Worm (Caenorhabditis elegans) whole organism, young adult: ENCODE measurements around the gene ddn-3.

Source experiments
- B0261.1 ChIP-seq: sonication (generic microtip); optimal IDR thresholded peaks from 2 replicates; lab custom pipeline; 2016; ENCODE audit warnings: mild to moderate bottlenecking, missing genetic modification characterization, moderate library complexity, missing compliant biosample characterization
- C17E4.6 ChIP-seq: fragments of 200-800 bp; sonication (Bioruptor generic); IDR thresholded peaks from 2 replicates; pipeline ENCODE4 v1.3.6; 2022; ENCODE audit warnings: missing genetic modification reagents, missing genetic modification characterization, missing compliant biosample characterization
- F22D6.2 ChIP-seq: sonication (generic microtip); optimal IDR thresholded peaks from 2 replicates; lab custom pipeline; 2016; ENCODE audit warnings: mild to moderate bottlenecking, missing genetic modification characterization, missing compliant biosample characterization
- F37B4.10 ChIP-seq: fragments of 200-800 bp; sonication (Bioruptor generic); IDR thresholded peaks from 2 replicates; pipeline ENCODE4 v1.3.6; 2022; ENCODE audit warnings: missing genetic modification characterization, missing compliant biosample characterization
- F49E8.2 ChIP-seq: sonication (generic microtip); optimal IDR thresholded peaks from 3 replicates; lab custom pipeline; 2017; ENCODE audit warnings: missing genetic modification characterization, mild to moderate bottlenecking, missing compliant biosample characterization, antibody characterized with exemption, moderate library complexity; ENCODE audit not compliant: insufficient read depth
- F52B5.7 ChIP-seq: sonication (generic microtip); optimal IDR thresholded peaks from 2 replicates; lab custom pipeline; 2016; ENCODE audit warnings: mild to moderate bottlenecking, missing genetic modification characterization, missing compliant biosample characterization
- Y53G8AR.9 ChIP-seq: fragments of 200-800 bp; sonication (Bioruptor generic); conservative IDR thresholded peaks from 2 replicates; pipeline ENCODE4 v1.3.6; 2022; ENCODE audit warnings: missing genetic modification reagents, missing genetic modification characterization, missing compliant biosample characterization
- Y56A3A.18 ChIP-seq: fragments of 200-800 bp; sonication (Bioruptor generic); IDR thresholded peaks from 2 replicates; pipeline ENCODE4 v1.3.6; 2022; ENCODE audit warnings: missing genetic modification reagents, missing genetic modification characterization, missing compliant biosample characterization
- Y95B8A.8 ChIP-seq: fragments of 200-800 bp; sonication (Bioruptor generic); IDR thresholded peaks from 2 replicates; pipeline ENCODE4 v1.3.6; 2022; ENCODE audit warnings: missing genetic modification reagents, missing genetic modification characterization, missing compliant biosample characterization
- akir-1 ChIP-seq: fragments of 200-800 bp; sonication (Bioruptor generic); optimal IDR thresholded peaks from 2 replicates; lab custom pipeline; 2018; ENCODE audit warnings: mild to moderate bottlenecking, missing genetic modification characterization, moderate library complexity, missing compliant biosample characterization
- athp-1 ChIP-seq: sonication (generic microtip); optimal IDR thresholded peaks from 2 replicates; lab custom pipeline; 2017; ENCODE audit warnings: mild to moderate bottlenecking, missing genetic modification characterization, missing compliant biosample characterization
- attf-3 ChIP-seq: fragments of 200-800 bp; sonication (Bioruptor generic); conservative IDR thresholded peaks from 2 replicates; pipeline ENCODE4 v1.3.6; 2022; ENCODE audit warnings: missing genetic modification reagents, missing genetic modification characterization, missing compliant biosample characterization
- ccch-3 ChIP-seq: fragments of 200-800 bp; sonication (Bioruptor generic); optimal IDR thresholded peaks from 2 replicates; lab custom pipeline; 2018; ENCODE audit warnings: mild to moderate bottlenecking, missing genetic modification characterization, missing compliant biosample characterization
- cebp-2 ChIP-seq: fragments of 200-800 bp; sonication (Bioruptor generic); IDR thresholded peaks from 2 replicates; pipeline ENCODE4 v1.3.6; 2022; ENCODE audit warnings: missing genetic modification characterization, missing compliant biosample characterization
- ceh-27 ChIP-seq: fragments of 200-800 bp; sonication (Bioruptor generic); optimal IDR thresholded peaks from 2 replicates; lab custom pipeline; 2018; ENCODE audit warnings: mild to moderate bottlenecking, missing genetic modification characterization, moderate library complexity, missing compliant biosample characterization
- ceh-91 ChIP-seq: fragments of 200-800 bp; sonication (Bioruptor generic); IDR thresholded peaks from 2 replicates; pipeline ENCODE4 v1.3.6; 2022; ENCODE audit warnings: missing genetic modification reagents, missing genetic modification characterization, missing compliant biosample characterization
- dox-1 ChIP-seq: fragments of 200-800 bp; sonication (Bioruptor generic); IDR thresholded peaks from 2 replicates; pipeline ENCODE4 v1.3.6; 2022; ENCODE audit warnings: missing genetic modification reagents, missing genetic modification characterization, missing compliant biosample characterization
- dpl-1 ChIP-seq: fragments of 150-350 bp; optimal IDR thresholded peaks from 2 replicates; lab custom pipeline; 2014; ENCODE audit warnings: missing biosample characterization, missing genetic modification reagents, missing genetic modification characterization
- efl-1 ChIP-seq: fragments of 150-350 bp; optimal IDR thresholded peaks from 2 replicates; lab custom pipeline; 2014; ENCODE audit warnings: missing biosample characterization, missing genetic modification reagents, missing genetic modification characterization
- egl-18 ChIP-seq: fragments of 200-800 bp; sonication (Bioruptor generic); IDR thresholded peaks from 2 replicates; pipeline ENCODE4 v1.3.6; 2022; ENCODE audit warnings: missing genetic modification reagents, missing genetic modification characterization, missing compliant biosample characterization
- egrh-3 ChIP-seq: fragments of 200-800 bp; sonication (Bioruptor generic); IDR thresholded peaks from 2 replicates; pipeline ENCODE4 v1.3.6; 2022; ENCODE audit warnings: missing genetic modification reagents, missing genetic modification characterization, missing compliant biosample characterization
- hlh-12 ChIP-seq: sonication (generic microtip); optimal IDR thresholded peaks from 2 replicates; lab custom pipeline; 2016; ENCODE audit warnings: missing genetic modification characterization, missing compliant biosample characterization
- hlh-26 ChIP-seq: fragments of 200-800 bp; sonication (Bioruptor generic); conservative IDR thresholded peaks from 2 replicates; pipeline ENCODE4 v1.3.6; 2022; ENCODE audit warnings: missing genetic modification reagents, missing genetic modification characterization, missing compliant biosample characterization
- hmg-1.2 ChIP-seq: fragments of 200-800 bp; sonication (Bioruptor generic); IDR thresholded peaks from 2 replicates; pipeline ENCODE4 v1.3.6; 2022; ENCODE audit warnings: missing genetic modification reagents, missing genetic modification characterization, missing compliant biosample characterization
- hrde-1 ChIP-seq: sonication (generic microtip); optimal IDR thresholded peaks from 2 replicates; lab custom pipeline; 2016; ENCODE audit warnings: missing genetic modification characterization, mild to moderate bottlenecking, missing compliant biosample characterization, moderate library complexity, missing genotype, missing genetic modification reagents, borderline replicate concordance
- lag-1 ChIP-seq: fragments of 200-800 bp; sonication (Bioruptor generic); IDR thresholded peaks from 2 replicates; pipeline ENCODE4 v1.3.6; 2022; ENCODE audit warnings: missing genetic modification reagents, missing genetic modification characterization, missing compliant biosample characterization
- let-526 ChIP-seq: fragments of 200-800 bp; sonication (Bioruptor generic); IDR thresholded peaks from 2 replicates; pipeline ENCODE4 v1.3.6; 2022; ENCODE audit warnings: missing genetic modification reagents, missing genetic modification characterization, missing compliant biosample characterization
- madf-10 ChIP-seq: sonication (generic microtip); optimal IDR thresholded peaks from 2 replicates; lab custom pipeline; 2016; ENCODE audit warnings: mild to moderate bottlenecking, missing genetic modification characterization, missing compliant biosample characterization
- madf-6 ChIP-seq: fragments of 200-800 bp; sonication (Bioruptor generic); IDR thresholded peaks from 2 replicates; pipeline ENCODE4 v1.3.6; 2022; ENCODE audit warnings: missing genetic modification reagents, missing genetic modification characterization, missing compliant biosample characterization
- madf-8 ChIP-seq: fragments of 200-800 bp; sonication (Bioruptor generic); conservative IDR thresholded peaks from 2 replicates; pipeline ENCODE4 v1.3.6; 2022; ENCODE audit warnings: missing genetic modification reagents, missing genetic modification characterization, missing compliant biosample characterization
- mxl-1 ChIP-seq: sonication (generic microtip); optimal IDR thresholded peaks from 2 replicates; lab custom pipeline; 2016; ENCODE audit warnings: missing genetic modification characterization, missing compliant biosample characterization
- nhr-80 ChIP-seq: sonication (generic microtip); optimal IDR thresholded peaks from 2 replicates; lab custom pipeline; 2016; ENCODE audit warnings: missing genetic modification characterization, missing compliant biosample characterization
- nhr-90 ChIP-seq: sonication (generic microtip); optimal IDR thresholded peaks from 2 replicates; lab custom pipeline; 2016; ENCODE audit warnings: missing genotype, mild to moderate bottlenecking, missing genetic modification characterization, missing compliant biosample characterization
- rpc-1 ChIP-seq, 2 experiments: fragments of 150-350 bp in 1 of 2; sonication (generic microtip) in 1 of 2; optimal IDR thresholded peaks; 2 replicates each; lab custom pipeline; 2014 to 2018; ENCODE audit warnings: missing biosample characterization in 1 of 2, missing genetic modification characterization in 1 of 2, missing genetic modification reagents in 1 of 2, missing genotype in 1 of 2
- sea-2 ChIP-seq: fragments of 200-800 bp; sonication (Bioruptor generic); IDR thresholded peaks from 2 replicates; pipeline ENCODE4 v1.3.6; 2022; ENCODE audit warnings: missing genetic modification characterization, missing compliant biosample characterization
- snpc-1.3 ChIP-seq: sonication (generic microtip); optimal IDR thresholded peaks from 2 replicates; lab custom pipeline; 2017; ENCODE audit warnings: missing genetic modification characterization, mild to moderate bottlenecking, missing compliant biosample characterization, antibody characterized with exemption, moderate library complexity, missing genotype, missing genetic modification reagents; ENCODE audit not compliant: insufficient read depth
- unc-130 ChIP-seq: sonication (generic microtip); optimal IDR thresholded peaks from 2 replicates; lab custom pipeline; 2016; ENCODE audit warnings: missing genetic modification reagents, missing genetic modification characterization, missing compliant biosample characterization
- zim-3 ChIP-seq: sonication (generic microtip); optimal IDR thresholded peaks from 2 replicates; lab custom pipeline; 2017; ENCODE audit warnings: mild to moderate bottlenecking, missing genetic modification characterization, moderate library complexity, missing compliant biosample characterization
- ztf-26 ChIP-seq: sonication (generic microtip); optimal IDR thresholded peaks from 2 replicates; lab custom pipeline; 2017; ENCODE audit warnings: missing genetic modification characterization, missing compliant biosample characterization
- ztf-6 ChIP-seq: fragments of 200-800 bp; sonication (Bioruptor generic); IDR thresholded peaks from 2 replicates; pipeline ENCODE4 v1.3.6; 2022; ENCODE audit warnings: missing genetic modification reagents, missing genetic modification characterization, missing compliant biosample characterization

ddn-3 gene

DNA sequence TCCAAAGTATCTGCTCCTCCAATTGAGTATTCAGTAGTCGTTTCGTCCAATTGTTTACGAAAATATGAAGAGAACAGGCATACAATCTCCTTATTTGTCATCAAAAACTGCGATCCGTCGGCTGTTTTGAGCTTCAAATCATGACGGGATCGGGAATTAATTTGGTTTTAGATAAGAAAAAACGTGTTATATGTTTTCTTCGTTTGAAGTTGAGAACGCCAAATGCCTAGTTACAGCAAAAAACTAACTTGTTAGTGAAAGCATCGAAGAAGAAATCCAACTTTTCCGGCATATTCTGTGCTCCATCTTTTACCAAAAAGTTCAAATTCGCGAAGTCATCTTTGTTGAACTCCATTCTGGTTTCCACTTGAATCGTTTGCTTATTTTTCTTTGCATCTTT is 21.7 kb downstream of the ddn-3 start, which contains the start of gene F14D7.1:
Gene F14D7.1 (minus strand): TSS at position 101 of the 400 bp plus-strand sequence.
- TF ChIP-seq hmg-1.2 (GFP tag; lab: Robert Waterston, UW) (no peak), ztf-26 (tag; lab: Kevin White, UChicago) (no peak), sea-2 (GFP tag; lab: Robert Waterston, UW) (no peak), hrde-1 (tag; lab: Kevin White, UChicago) (no peak), ztf-6 (GFP tag; lab: Robert Waterston, UW) (no peak), akir-1 (GFP tag; lab: Kevin White, UChicago) (no peak), let-526 (GFP tag; lab: Robert Waterston, UW) (no peak), ccch-3 (GFP tag; lab: Kevin White, UChicago) (no peak), madf-6 (GFP tag; lab: Robert Waterston, UW) (no peak), unc-130 (no peak), snpc-1.3 (tag; lab: Kevin White, UChicago) (no peak), hlh-12 (no peak), egrh-3 (no peak), Y56A3A.18 (GFP tag; lab: Robert Waterston, UW) (no peak), madf-10 (no peak), egl-18 (GFP tag; lab: Robert Waterston, UW) (no peak), F22D6.2 (tag; lab: Kevin White, UChicago) (no peak), Y95B8A.8 (no peak), F37B4.10 (no peak)

ce11 chrV:14285803-14286202 is 25.2 kb downstream of the ddn-3 start, which contains the start of gene F40G12.11:
TSS of gene F40G12.11 (plus strand) at chrV:14286171.
- TF ChIP-seq dpl-1 (peak; percentile 34), rpc-1 (optimal IDR thresholded peaks at IDR 0.05; lab: Kevin White, UChicago) (no peak), rpc-1 (tag; optimal IDR thresholded peaks at IDR 0.05; lab: Kevin White, UChicago) (no peak), madf-6 (GFP tag; lab: Robert Waterston, UW) (peak; percentile 52; the same call in 1 of the 2 replicates), madf-8 (GFP tag; lab: Robert Waterston, UW) (0 out of 2 replicates have a peak, but pooled peaks have one; percentile 18), efl-1 (GFP tag; lab: Kevin White, UChicago) (peak; percentile 78), ceh-91 (GFP tag; lab: Robert Waterston, UW) (no peak)
- TF ChIP-seq, all 124 proteins: peak for 4

DNA sequence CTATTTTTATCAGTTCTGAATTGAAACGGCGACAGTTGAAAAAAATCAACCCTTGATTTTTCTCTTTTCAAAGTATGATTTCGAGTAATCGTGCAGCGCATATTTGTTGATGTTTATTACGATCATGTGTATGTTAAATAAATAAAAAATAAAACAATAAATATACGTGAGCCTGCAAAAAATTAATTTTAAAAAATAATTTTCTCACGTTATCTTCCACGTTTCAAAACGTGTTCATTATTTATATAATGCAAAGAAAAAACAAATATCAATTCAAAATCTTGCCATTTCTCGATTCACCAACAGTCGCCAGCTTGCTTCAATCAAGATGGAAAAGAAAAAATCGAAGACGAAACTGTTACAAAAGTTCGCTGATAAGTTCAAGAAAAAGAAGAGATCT is 27.8 kb downstream of the ddn-3 start, which contains the start of gene F40G12.10:
Gene F40G12.10 (plus strand): TSS at position 301 of the 400 bp plus-strand sequence.
- TF ChIP-seq lag-1 (GFP tag; lab: Robert Waterston, UW) (no peak), Y53G8AR.9 (GFP tag; lab: Robert Waterston, UW) (no peak), F49E8.2 (tag; lab: Kevin White, UChicago) (no peak), cebp-2 (GFP tag; lab: Robert Waterston, UW) (no peak), dox-1 (GFP tag; lab: Robert Waterston, UW) (no peak), zim-3 (tag; lab: Kevin White, UChicago) (no peak)

DNA sequence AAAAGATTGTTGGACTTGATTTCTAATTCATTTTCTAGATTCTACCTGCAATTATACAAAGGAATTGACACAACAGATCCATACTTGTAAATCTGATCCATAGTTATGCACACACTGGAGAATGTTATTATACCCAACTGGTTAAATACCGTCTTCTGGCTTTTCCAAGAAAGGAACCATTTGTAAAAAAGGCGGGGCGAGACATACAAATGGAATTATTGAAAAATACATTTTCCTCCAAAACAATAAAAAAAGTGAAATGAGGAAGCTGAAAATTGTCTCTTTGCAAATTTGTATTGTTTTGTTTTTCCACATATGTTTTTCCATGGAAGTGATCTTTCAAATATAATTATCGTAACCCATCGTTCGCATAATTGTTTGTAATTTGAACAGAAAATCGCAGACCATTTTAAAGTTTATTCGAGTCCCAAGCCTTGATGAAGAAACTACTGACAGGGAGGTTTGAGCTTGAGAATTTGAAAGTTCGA is 28.7 kb downstream of the ddn-3 start, which contains the start of the genes srt-74 and F40G12.9:
Gene srt-74 (minus strand): TSS at position 101 of the 488 bp plus-strand sequence.
Gene F40G12.9 (plus strand): TSS at position 438 of the 488 bp plus-strand sequence.
- TF ChIP-seq mxl-1 (tag; lab: Kevin White, UChicago) = no peak
- TF ChIP-seq madf-8 (GFP tag; lab: Robert Waterston, UW) = no peak
- no peak for TF ChIP-seq B0261.1
- TF ChIP-seq nhr-80 (tag; lab: Kevin White, UChicago) = no peak
- no peak for TF ChIP-seq ccch-3 (GFP tag; lab: Kevin White, UChicago)
- no peak for TF ChIP-seq nhr-90 (tag; lab: Kevin White, UChicago)
- no peak for TF ChIP-seq F52B5.7
- TF ChIP-seq attf-3 (GFP tag; lab: Robert Waterston, UW) = no peak
- TF ChIP-seq athp-1 (tag; lab: Kevin White, UChicago) = no peak
- TF ChIP-seq ceh-27 (GFP tag; lab: Kevin White, UChicago) = no peak
- TF ChIP-seq hlh-26 (GFP tag; lab: Robert Waterston, UW) = no peak
- TF ChIP-seq F22D6.2 (tag; lab: Kevin White, UChicago) = no peak
- TF ChIP-seq C17E4.6 (GFP tag; lab: Robert Waterston, UW) = no peak
